Fruit fly (Drosophila melanogaster) whole organism, embryonic: Measurements from ENCODE around the gene CG3546.
A peak's percentile ranks its signal among the peaks of the same experiment; 100 is the strongest.

ENCODE experiments used
- CG10274 ChIP-seq: fragments of 200-800 bp; sonication (Bioruptor generic); optimal IDR thresholded peaks from 3 replicates; lab custom pipeline; 2017; ENCODE audit warnings: missing biosample characterization, mild to moderate bottlenecking, missing genetic modification characterization
- CG14860 ChIP-seq: fragments of 200-800 bp; sonication (Bioruptor generic); IDR thresholded peaks from 3 replicates; pipeline ENCODE4 v1.3.6; 2022; ENCODE audit warnings: missing biosample characterization, missing genetic modification characterization; ENCODE audit not compliant: partially characterized antibody
- CG14965 ChIP-seq: fragments of 200-800 bp; sonication (Bioruptor generic); optimal IDR thresholded peaks from 2 replicates; lab custom pipeline; 2016; ENCODE audit warnings: missing biosample characterization, missing genetic modification characterization, borderline replicate concordance
- CG17186 ChIP-seq: fragments of 200-800 bp; sonication (Bioruptor generic); optimal IDR thresholded peaks from 3 replicates; lab custom pipeline; 2017; ENCODE audit warnings: missing biosample characterization, missing genetic modification reagents, missing genetic modification characterization
- CG32532 ChIP-seq: fragments of 200-800 bp; sonication (Bioruptor generic); IDR thresholded peaks from 2 replicates; pipeline ENCODE4 v1.3.6; 2022; ENCODE audit warnings: missing biosample characterization, missing genetic modification characterization
- CG34376 ChIP-seq: fragments of 200-800 bp; sonication (Bioruptor generic); optimal IDR thresholded peaks from 2 replicates; lab custom pipeline; 2018; ENCODE audit warnings: missing biosample characterization, mild to moderate bottlenecking, missing genetic modification characterization
- CG4707 ChIP-seq: fragments of 200-800 bp; sonication (Bioruptor generic); optimal IDR thresholded peaks from 2 replicates; lab custom pipeline; 2018; ENCODE audit warnings: missing biosample characterization, mild to moderate bottlenecking, missing genetic modification characterization, moderate library complexity
- CG6175 ChIP-seq: fragments of 200-800 bp; sonication (Bioruptor generic); IDR thresholded peaks from 3 replicates; pipeline ENCODE4 v1.3.6; 2022; ENCODE audit warnings: missing biosample characterization, missing genetic modification characterization
- CG6272 ChIP-seq: fragments of 200-800 bp; sonication (Bioruptor generic); IDR thresholded peaks from 2 replicates; pipeline ENCODE4 v1.3.6; 2022; ENCODE audit warnings: missing biosample characterization, missing genetic modification characterization
- CG9437 ChIP-seq: fragments of 200-800 bp; sonication (Bioruptor generic); optimal IDR thresholded peaks from 2 replicates; lab custom pipeline; 2018; ENCODE audit warnings: missing biosample characterization, mild to moderate bottlenecking, missing genetic modification characterization
- MESR4 ChIP-seq: fragments of 200-800 bp; sonication (Bioruptor generic); optimal IDR thresholded peaks from 2 replicates; lab custom pipeline; 2018; ENCODE audit warnings: missing biosample characterization, mild to moderate bottlenecking, missing genetic modification characterization, moderate library complexity
- Med ChIP-seq: fragments of 200-800 bp; sonication (Bioruptor generic); peaks from one replicate; lab custom pipeline; 2016; ENCODE audit warnings: missing biosample characterization, missing genetic modification characterization, mild to moderate bottlenecking, inconsistent platforms, moderate library complexity
- Nf-YB ChIP-seq: fragments of 200-800 bp; sonication (Bioruptor generic); optimal IDR thresholded peaks from 3 replicates; lab custom pipeline; 2019; ENCODE audit warnings: missing biosample characterization, mild to moderate bottlenecking, missing genetic modification characterization, moderate library complexity
- Nf-YC ChIP-seq: fragments of 200-800 bp; optimal IDR thresholded peaks from 3 replicates; lab custom pipeline; 2019; ENCODE audit warnings: missing biosample characterization, mild to moderate bottlenecking, missing genetic modification characterization, moderate library complexity
- Ptx1 ChIP-seq: fragments of 200-800 bp; sonication (Bioruptor generic); IDR thresholded peaks from 2 replicates; pipeline ENCODE4 v1.3.6; 2022; ENCODE audit warnings: missing biosample characterization, missing genetic modification characterization
- amos ChIP-seq: fragments of 200-800 bp; sonication (Bioruptor generic); IDR thresholded peaks from 2 replicates; pipeline ENCODE4 v1.3.6; 2022; ENCODE audit warnings: missing biosample characterization, missing genetic modification characterization; ENCODE audit not compliant: partially characterized antibody
- ase ChIP-seq: fragments of 200-800 bp; sonication (Bioruptor generic); IDR thresholded peaks from 3 replicates; pipeline ENCODE4 v1.3.6; 2022; ENCODE audit warnings: missing biosample characterization, missing genetic modification characterization
- cg ChIP-seq: fragments of 200-800 bp; sonication (Bioruptor generic); optimal IDR thresholded peaks from 3 replicates; lab custom pipeline; 2019; ENCODE audit warnings: missing biosample characterization, mild to moderate bottlenecking, missing genetic modification characterization, moderate library complexity
- cwo ChIP-seq: fragments of 200-800 bp; sonication (Bioruptor generic); optimal IDR thresholded peaks from 3 replicates; lab custom pipeline; 2017; ENCODE audit warnings: missing biosample characterization, missing genetic modification characterization, mild to moderate bottlenecking, moderate library complexity, missing genetic modification reagents
- dimm ChIP-seq: fragments of 200-800 bp; sonication (Bioruptor generic); IDR thresholded peaks from 2 replicates; pipeline ENCODE4 v1.3.6; 2022; ENCODE audit warnings: missing biosample characterization, missing genetic modification characterization
- en ChIP-seq: fragments of 200-800 bp; sonication (Bioruptor generic); optimal IDR thresholded peaks from 2 replicates; lab custom pipeline; 2016; ENCODE audit warnings: missing biosample characterization, missing genetic modification characterization
- ftz-f1 ChIP-seq: fragments of 200-800 bp; sonication (Bioruptor generic); optimal IDR thresholded peaks from 2 replicates; lab custom pipeline; 2016; ENCODE audit warnings: missing biosample characterization, missing genetic modification characterization
- gcm ChIP-seq: fragments of 200-800 bp; sonication (Bioruptor generic); optimal IDR thresholded peaks from 2 replicates; lab custom pipeline; 2019; ENCODE audit warnings: missing biosample characterization, mild to moderate bottlenecking, missing genetic modification characterization, moderate library complexity
- grn ChIP-seq: fragments of 200-800 bp; sonication (Bioruptor generic); optimal IDR thresholded peaks from 3 replicates; lab custom pipeline; 2017; ENCODE audit warnings: missing biosample characterization, missing genetic modification characterization
- lab ChIP-seq: fragments of 200-800 bp; sonication (Bioruptor generic); optimal IDR thresholded peaks from 3 replicates; lab custom pipeline; 2017; ENCODE audit warnings: missing biosample characterization, missing genetic modification characterization, mild to moderate bottlenecking, moderate library complexity, missing genetic modification reagents
- mam ChIP-seq: fragments of 200-800 bp; sonication (Bioruptor generic); optimal IDR thresholded peaks from 3 replicates; lab custom pipeline; 2016; ENCODE audit warnings: missing biosample characterization, missing genetic modification characterization
- mirr ChIP-seq: fragments of 200-800 bp; sonication (Bioruptor generic); optimal IDR thresholded peaks from 3 replicates; lab custom pipeline; 2018; ENCODE audit warnings: missing biosample characterization, mild to moderate bottlenecking, missing genetic modification characterization
- pho ChIP-seq: fragments of 200-800 bp; sonication (Bioruptor generic); optimal IDR thresholded peaks from 2 replicates; lab custom pipeline; 2016; ENCODE audit warnings: missing biosample characterization, missing genetic modification characterization
- ranshi ChIP-seq: fragments of 200-800 bp; sonication (Bioruptor generic); IDR thresholded peaks from 2 replicates; pipeline ENCODE4 v1.3.6; 2022; ENCODE audit warnings: missing biosample characterization, missing genetic modification characterization
- sens ChIP-seq: fragments of 200-800 bp; sonication (Bioruptor generic); peaks from one replicate; lab custom pipeline; 2016; ENCODE audit warnings: missing biosample characterization, missing genetic modification characterization
- shn ChIP-seq: fragments of 200-800 bp; sonication (Bioruptor generic); optimal IDR thresholded peaks from 3 replicates; lab custom pipeline; 2016; ENCODE audit warnings: missing biosample characterization, missing genetic modification characterization
- sob ChIP-seq: fragments of 200-800 bp; sonication (Bioruptor generic); IDR thresholded peaks from 2 replicates; pipeline ENCODE4 v1.3.6; 2022; ENCODE audit warnings: missing biosample characterization, missing genetic modification characterization
- sug ChIP-seq: fragments of 200-800 bp; optimal IDR thresholded peaks from 2 replicates; lab custom pipeline; 2019; ENCODE audit warnings: missing biosample characterization, mild to moderate bottlenecking, missing genetic modification characterization, moderate library complexity
- tio ChIP-seq: fragments of 200-800 bp; sonication (Bioruptor generic); optimal IDR thresholded peaks from 2 replicates; lab custom pipeline; 2017; ENCODE audit warnings: missing biosample characterization, missing genetic modification characterization, inconsistent platforms

Gene CG3546

DNA sequence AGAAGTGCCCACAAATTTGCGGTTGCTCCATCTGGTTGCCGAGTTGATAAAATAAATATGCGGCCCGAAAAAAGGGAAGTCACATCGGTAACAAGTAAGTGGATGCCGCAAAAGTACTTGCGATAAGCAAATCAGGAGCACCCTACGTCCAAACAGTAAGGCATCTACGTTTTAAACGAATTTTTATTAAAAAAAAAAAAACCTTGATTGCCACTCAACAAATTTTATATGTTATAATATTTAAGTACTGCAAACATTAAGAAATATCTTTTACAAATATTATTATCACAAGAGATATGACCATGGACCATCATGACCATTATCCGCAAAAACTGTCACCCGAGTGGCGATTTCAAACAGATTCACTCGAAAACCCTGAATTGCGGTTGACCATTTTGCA, 46.2 kb downstream of the CG3546 start:
- peak; percentile 76 for TF ChIP-seq CG10274 (GFP tag; lab: Kevin White, UChicago)
- TF ChIP-seq CG9437 (GFP tag; lab: Kevin White, UChicago): no peak

DNA sequence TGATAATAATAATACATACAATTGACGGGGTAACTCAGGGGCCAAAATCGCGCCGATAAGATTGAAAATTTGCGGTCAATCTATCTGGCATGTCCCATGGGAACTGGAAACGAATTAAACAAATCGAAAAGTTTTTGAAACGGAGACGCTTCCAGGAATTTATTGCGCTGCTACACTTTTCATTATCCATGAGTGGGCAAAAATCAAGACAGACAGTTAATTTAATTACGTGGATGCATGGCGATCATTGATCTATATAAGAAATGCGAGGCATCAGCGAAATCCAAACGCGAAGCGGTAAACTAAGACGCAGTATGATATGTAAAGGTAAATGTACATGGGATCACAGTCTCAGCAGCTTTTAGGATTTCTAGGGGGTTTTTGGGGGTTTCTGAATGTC, 46.7 kb downstream of the CG3546 start:
- TF ChIP-seq tio (GFP tag; lab: Kevin White, UChicago) (no peak), CG14860 (GFP tag; lab: Robert Waterston, UW) (no peak), CG6272 (GFP tag; lab: Robert Waterston, UW) (no peak), mam (GFP tag; lab: Kevin White, UChicago) (no peak), ftz-f1 (no peak), sob (GFP tag; lab: Robert Waterston, UW) (no peak), MESR4 (no peak), amos (GFP tag; lab: Robert Waterston, UW) (no peak), pho (GFP tag; lab: Kevin White, UChicago) (no peak), CG17186 (GFP tag; lab: Kevin White, UChicago) (no peak), CG14965 (GFP tag; lab: Kevin White, UChicago) (no peak), ase (GFP tag; lab: Robert Waterston, UW) (no peak), cwo (GFP tag; lab: Kevin White, UChicago) (no peak), shn (no peak), CG34376 (GFP tag; lab: Kevin White, UChicago) (no peak)
- TF ChIP-seq, all 482 proteins: peak for 0

DNA sequence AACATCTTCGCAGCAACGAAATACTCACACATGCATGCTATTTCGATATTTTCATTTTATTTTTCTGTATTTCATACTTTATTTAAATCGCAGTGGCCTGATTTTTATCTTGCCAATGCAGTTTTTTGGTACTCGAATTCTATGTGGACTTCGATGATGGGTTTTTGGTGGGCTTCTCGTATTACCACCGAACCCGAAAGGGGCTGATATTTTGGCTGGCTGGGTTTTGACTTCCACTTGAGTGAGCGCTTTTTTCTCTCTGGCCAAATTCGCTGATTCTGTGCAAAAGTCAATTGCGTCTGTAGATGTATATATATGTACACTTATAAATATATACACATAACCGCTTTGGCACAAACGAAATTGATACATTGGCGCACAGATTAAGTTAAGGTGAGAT, 47.4 kb downstream of the CG3546 start:
- TF ChIP-seq sens (GFP tag; lab: Kevin White, UChicago) (peak; percentile 9), ranshi (GFP tag; lab: Robert Waterston, UW) (no peak)
- TF ChIP-seq, all 482 proteins: peak for 1

DNA sequence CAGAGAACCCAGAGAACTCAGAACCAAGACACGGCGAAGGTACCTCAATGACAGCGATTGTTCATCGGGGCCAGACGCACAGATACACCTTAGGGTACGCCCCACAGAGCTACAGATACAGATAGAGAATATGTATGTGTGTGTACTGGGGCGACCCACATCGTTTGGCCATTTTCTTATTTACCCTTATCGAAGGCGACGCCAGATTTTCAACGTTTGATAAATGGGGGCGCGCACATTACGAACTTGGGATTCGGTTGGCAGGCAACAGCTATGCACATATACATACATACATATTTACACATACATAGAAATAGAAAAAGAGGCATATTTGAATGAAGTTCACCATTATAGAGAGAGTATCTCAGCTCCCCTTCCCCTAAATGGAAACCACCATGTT, 48.6 kb downstream of the CG3546 start:
- TF ChIP-seq CG4707 (GFP tag; lab: Kevin White, UChicago) (no peak), en (GFP tag; lab: Kevin White, UChicago) (no peak), CG32532 (GFP tag; lab: Robert Waterston, UW) (no peak), Med (GFP tag; lab: Kevin White, UChicago) (peak; percentile 48), sens (GFP tag; lab: Kevin White, UChicago) (peak; percentile 63), Nf-YB (GFP tag; lab: Kevin White, UChicago) (peak; percentile 90), lab (GFP tag; lab: Kevin White, UChicago) (peak; percentile 9), CG6175 (GFP tag; lab: Robert Waterston, UW) (peak; percentile 33; the same call in 1 of the 3 replicates), cg (GFP tag; lab: Kevin White, UChicago) (peak; percentile 71), grn (GFP tag; lab: Kevin White, UChicago) (peak; percentile 77), mirr (GFP tag; lab: Kevin White, UChicago) (peak; percentile 11), Nf-YC (tag; lab: Kevin White, UChicago) (peak; percentile 70), sug (peak; percentile 44), Ptx1 (GFP tag; lab: Robert Waterston, UW) (0 out of 2 replicates have a peak, but pooled peaks have one; percentile 4), gcm (GFP tag; lab: Kevin White, UChicago) (peak; percentile 78), dimm (GFP tag; lab: Robert Waterston, UW) (no peak)
